Worm (Caenorhabditis elegans) whole organism, dauer: Measurements from ENCODE around the gene pcrg-1.

ENCODE experiments used
- unc-62 ChIP-seq: sonication (generic microtip); optimal IDR thresholded peaks from 2 replicates; lab custom pipeline; 2017; ENCODE audit warnings: missing biosample characterization, missing genetic modification reagents, missing genetic modification characterization

The pcrg-1 gene

ce11 chrII:7187110-7187509, 13.2 kb upstream of the pcrg-1 start, which contains the start of gene C27H5.6:
Gene C27H5.6, minus strand, starts transcription at chrII:7187210.
- TF ChIP-seq unc-62 (GFP tag; lab: Kevin White, UChicago), result no peak

- no peak for TF ChIP-seq unc-62 (GFP tag; lab: Kevin White, UChicago)
Observed at ce11 chrII:7189120-7189519, 11.2 kb upstream of the pcrg-1 start, which contains the start of gene E04F6.4. Gene E04F6.4, plus strand, starts transcription at chrII:7189420.

ce11 chrII:7195541-7195940, 4.8 kb upstream of the pcrg-1 start, which contains the start of gene acdh-12:
Gene acdh-12, minus strand, starts transcription at chrII:7195641.
- TF ChIP-seq unc-62 (GFP tag; lab: Kevin White, UChicago), result no peak

- no peak for TF ChIP-seq unc-62 (GFP tag; lab: Kevin White, UChicago)
Observed at ce11 chrII:7196040-7196439, 4.3 kb upstream of the pcrg-1 start, which contains the start of gene maoc-1. Gene maoc-1, plus strand, starts transcription at chrII:7196276.

- TF ChIP-seq unc-62 (GFP tag; lab: Kevin White, UChicago), result no peak
Observed at ce11 chrII:7197434-7197833, 2.9 kb upstream of the pcrg-1 start.

- no peak for TF ChIP-seq unc-62 (GFP tag; lab: Kevin White, UChicago)
Observed at ce11 chrII:7199308-7199707, 1.0 kb upstream of the pcrg-1 start, which contains the start of gene E04F6.6. Gene E04F6.6, minus strand, starts transcription at chrII:7199565.

ce11 chrII:7203110-7203509, 2.8 kb downstream of the pcrg-1 start, which contains the start of gene srd-56:
Gene srd-56, minus strand, starts transcription at chrII:7203210.
- no peak for TF ChIP-seq unc-62 (GFP tag; lab: Kevin White, UChicago)

ce11 chrII:7204951-7205350, 4.6 kb downstream of the pcrg-1 start, which contains the start of gene srd-58:
Gene srd-58, minus strand, starts transcription at chrII:7205051.
- no peak for TF ChIP-seq unc-62 (GFP tag; lab: Kevin White, UChicago)

- no peak for TF ChIP-seq unc-62 (GFP tag; lab: Kevin White, UChicago)
Observed at ce11 chrII:7205388-7205787, 5.0 kb downstream of the pcrg-1 start, which contains the start of gene srd-59. Gene srd-59, plus strand, starts transcription at chrII:7205688.

ce11 chrII:7207649-7208048, 7.3 kb downstream of the pcrg-1 start:
- no peak for TF ChIP-seq unc-62 (GFP tag; lab: Kevin White, UChicago)

ce11 chrII:7208184-7208583, 7.8 kb downstream of the pcrg-1 start, which contains the start of gene dhs-7:
Gene dhs-7, minus strand, starts transcription at chrII:7208460.
- no peak for TF ChIP-seq unc-62 (GFP tag; lab: Kevin White, UChicago)

- TF ChIP-seq unc-62 (GFP tag; lab: Kevin White, UChicago), result no peak
Observed at ce11 chrII:7210187-7210586, 9.8 kb downstream of the pcrg-1 start, which contains the start of gene E04F6.15. Gene E04F6.15, minus strand, starts transcription at chrII:7210287.

- no peak for TF ChIP-seq unc-62 (GFP tag; lab: Kevin White, UChicago)
Observed at ce11 chrII:7211280-7211679, 10.9 kb downstream of the pcrg-1 start, which contains the start of gene E04F6.8. Gene E04F6.8, minus strand, starts transcription at chrII:7211380.

- TF ChIP-seq unc-62 (GFP tag; lab: Kevin White, UChicago), result no peak
Observed at ce11 chrII:7212059-7212458, 11.7 kb downstream of the pcrg-1 start, which contains the start of gene E04F6.9. Gene E04F6.9, minus strand, starts transcription at chrII:7212159.

- no peak for TF ChIP-seq unc-62 (GFP tag; lab: Kevin White, UChicago)
Observed at ce11 chrII:7217047-7217446, 16.7 kb downstream of the pcrg-1 start, which contains the start of gene E04F6.10. Gene E04F6.10, minus strand, starts transcription at chrII:7217147.

ce11 chrII:7224074-7224473, 23.7 kb downstream of the pcrg-1 start:
- TF ChIP-seq unc-62 (GFP tag; lab: Kevin White, UChicago), result no peak
